Fruit fly (Drosophila melanogaster) whole organism, embryonic: Measurements from ENCODE around the gene Best3.
A peak's percentile ranks its signal among the peaks of the same experiment; 100 is the strongest.

Source experiments
- ATbp ChIP-seq: fragments of 200-800 bp; sonication (Bioruptor generic); optimal IDR thresholded peaks from 2 replicates; lab custom pipeline; 2017; ENCODE audit warnings: missing biosample characterization, mild to moderate bottlenecking, missing genetic modification characterization, missing genetic modification reagents
- Abd-B ChIP-seq: fragments of 200-800 bp; sonication (Bioruptor generic); optimal IDR thresholded peaks from 2 replicates; lab custom pipeline; 2018; ENCODE audit warnings: missing biosample characterization, mild to moderate bottlenecking, missing genetic modification characterization, moderate library complexity
- BEAF-32 ChIP-seq: fragments of 200-800 bp; sonication (Bioruptor generic); optimal IDR thresholded peaks from 3 replicates; lab custom pipeline; 2017; ENCODE audit warnings: missing biosample characterization, missing genetic modification characterization, mild to moderate bottlenecking, moderate library complexity, missing genetic modification reagents
- CG10147 ChIP-seq: fragments of 200-800 bp; sonication (Bioruptor generic); optimal IDR thresholded peaks from 2 replicates; lab custom pipeline; 2019; ENCODE audit warnings: missing biosample characterization, mild to moderate bottlenecking, missing genetic modification characterization, moderate library complexity
- CG10565 ChIP-seq: fragments of 200-800 bp; sonication (Bioruptor generic); optimal IDR thresholded peaks from 3 replicates; lab custom pipeline; 2016; ENCODE audit warnings: missing biosample characterization, mild to moderate bottlenecking, missing genetic modification characterization
- CG11398 ChIP-seq: fragments of 200-800 bp; sonication (Bioruptor generic); optimal IDR thresholded peaks from 2 replicates; lab custom pipeline; 2016; ENCODE audit warnings: missing biosample characterization, missing genetic modification characterization
- CG13424 ChIP-seq: fragments of 200-800 bp; sonication (Bioruptor generic); optimal IDR thresholded peaks from 2 replicates; lab custom pipeline; 2019; ENCODE audit warnings: missing biosample characterization, mild to moderate bottlenecking, missing genetic modification characterization, moderate library complexity
- CG1603 ChIP-seq: fragments of 200-800 bp; sonication (Bioruptor generic); optimal IDR thresholded peaks from 2 replicates; lab custom pipeline; 2019; ENCODE audit warnings: missing biosample characterization, mild to moderate bottlenecking, missing genetic modification characterization, moderate library complexity
- CG18599 ChIP-seq: fragments of 200-800 bp; sonication (Bioruptor generic); optimal IDR thresholded peaks from 3 replicates; lab custom pipeline; 2017; ENCODE audit warnings: missing biosample characterization, missing genetic modification characterization, mild to moderate bottlenecking, moderate library complexity, missing genetic modification reagents
- CG2120 ChIP-seq: fragments of 200-800 bp; sonication (Bioruptor generic); optimal IDR thresholded peaks from 3 replicates; lab custom pipeline; 2016; ENCODE audit warnings: missing biosample characterization, missing genetic modification characterization
- CG32532 ChIP-seq: fragments of 200-800 bp; sonication (Bioruptor generic); IDR thresholded peaks from 2 replicates; pipeline ENCODE4 v1.3.6; 2022; ENCODE audit warnings: missing biosample characterization, missing genetic modification characterization
- CG32772 ChIP-seq: fragments of 200-800 bp; sonication (Bioruptor generic); IDR thresholded peaks from 2 replicates; pipeline ENCODE4 v1.3.6; 2022; ENCODE audit warnings: missing biosample characterization, missing genetic modification characterization
- CG33213 ChIP-seq: fragments of 200-800 bp; sonication (Bioruptor generic); optimal IDR thresholded peaks from 3 replicates; lab custom pipeline; 2016; ENCODE audit warnings: missing biosample characterization, missing genetic modification characterization
- CG4282 ChIP-seq: fragments of 200-800 bp; sonication (Bioruptor generic); optimal IDR thresholded peaks from 2 replicates; lab custom pipeline; 2016; ENCODE audit warnings: missing biosample characterization, missing genetic modification characterization
- CG4360 ChIP-seq: fragments of 200-800 bp; sonication (Bioruptor generic); IDR thresholded peaks from 2 replicates; pipeline ENCODE4 v1.3.6; 2022; ENCODE audit warnings: missing biosample characterization, missing genetic modification characterization
- CG4404 ChIP-seq: fragments of 200-800 bp; sonication (Bioruptor generic); IDR thresholded peaks from 2 replicates; pipeline ENCODE4 v1.3.6; 2022; ENCODE audit warnings: missing biosample characterization, missing genetic modification characterization
- CG6254 ChIP-seq: fragments of 200-800 bp; sonication (Bioruptor generic); optimal IDR thresholded peaks from 3 replicates; lab custom pipeline; 2017; ENCODE audit warnings: mild to moderate bottlenecking, missing biosample characterization, missing genetic modification reagents, missing genetic modification characterization
- CG6654 ChIP-seq: fragments of 200-800 bp; sonication (Bioruptor generic); optimal IDR thresholded peaks from 2 replicates; lab custom pipeline; 2017; ENCODE audit warnings: missing biosample characterization, mild to moderate bottlenecking, missing genetic modification characterization
- CG7556 ChIP-seq: fragments of 200-800 bp; sonication (Bioruptor generic); optimal IDR thresholded peaks from 2 replicates; lab custom pipeline; 2017; ENCODE audit warnings: missing biosample characterization, mild to moderate bottlenecking, missing genetic modification characterization
- CG7839 ChIP-seq: fragments of 200-800 bp; sonication (Bioruptor generic); optimal IDR thresholded peaks from 3 replicates; lab custom pipeline; 2018; ENCODE audit warnings: missing biosample characterization, mild to moderate bottlenecking, missing genetic modification characterization, moderate library complexity
- CG9817 ChIP-seq: fragments of 200-800 bp; sonication (Bioruptor generic); optimal IDR thresholded peaks from 2 replicates; lab custom pipeline; 2018; ENCODE audit warnings: missing biosample characterization, mild to moderate bottlenecking, missing genetic modification characterization, moderate library complexity
- Dad ChIP-seq: fragments of 200-800 bp; sonication (Bioruptor generic); optimal IDR thresholded peaks from 3 replicates; lab custom pipeline; 2016; ENCODE audit warnings: missing biosample characterization, missing genetic modification characterization
- Gsc ChIP-seq: fragments of 200-800 bp; sonication (Bioruptor generic); IDR thresholded peaks from 2 replicates; pipeline ENCODE4 v1.3.6; 2022; ENCODE audit warnings: missing biosample characterization, missing genetic modification characterization
- Gug ChIP-seq: fragments of 200-800 bp; sonication (Bioruptor generic); IDR thresholded peaks from 4 replicates; pipeline ENCODE4 v1.3.6; 2022; ENCODE audit warnings: missing biosample characterization, missing genetic modification characterization
- HLH54F ChIP-seq: fragments of 200-800 bp; sonication (Bioruptor generic); optimal IDR thresholded peaks from 3 replicates; lab custom pipeline; 2016; ENCODE audit warnings: missing biosample characterization, missing genetic modification characterization
- HmgZ ChIP-seq: fragments of 200-800 bp; sonication (Bioruptor generic); optimal IDR thresholded peaks from 2 replicates; lab custom pipeline; 2018; ENCODE audit warnings: missing biosample characterization, mild to moderate bottlenecking, missing genetic modification characterization
- Lpt ChIP-seq: fragments of >200 bp; optimal IDR thresholded peaks from 2 replicates; lab custom pipeline; 2018; ENCODE audit warnings: missing biosample characterization, missing genetic modification characterization
- Mes4 ChIP-seq: fragments of 200-800 bp; sonication (Bioruptor generic); optimal IDR thresholded peaks from 2 replicates; lab custom pipeline; 2016; ENCODE audit warnings: missing biosample characterization, missing genetic modification characterization
- Nf-YA ChIP-seq: fragments of 200-800 bp; sonication (Bioruptor generic); IDR thresholded peaks from 2 replicates; pipeline ENCODE4 v1.3.6; 2022; ENCODE audit warnings: missing biosample characterization, missing genetic modification characterization
- Poxn ChIP-seq: fragments of 200-800 bp; sonication (Bioruptor generic); IDR thresholded peaks from 2 replicates; pipeline ENCODE4 v1.3.6; 2022; ENCODE audit warnings: missing biosample characterization, missing genetic modification characterization
- amos ChIP-seq: fragments of 200-800 bp; sonication (Bioruptor generic); IDR thresholded peaks from 2 replicates; pipeline ENCODE4 v1.3.6; 2022; ENCODE audit warnings: missing biosample characterization, missing genetic modification characterization; ENCODE audit not compliant: partially characterized antibody
- ash1 ChIP-seq: fragments of 200-800 bp; sonication (Bioruptor generic); optimal IDR thresholded peaks from 2 replicates; lab custom pipeline; 2018; ENCODE audit warnings: missing biosample characterization, mild to moderate bottlenecking, missing genetic modification characterization
- crc ChIP-seq: fragments of 200-800 bp; sonication (Bioruptor generic); optimal IDR thresholded peaks from 2 replicates; lab custom pipeline; 2016; ENCODE audit warnings: missing biosample characterization, missing genetic modification characterization
- dm ChIP-seq: fragments of 200-800 bp; sonication (Bioruptor generic); optimal IDR thresholded peaks from 3 replicates; lab custom pipeline; 2016; ENCODE audit warnings: missing biosample characterization, missing genetic modification characterization
- exex ChIP-seq: fragments of 200-800 bp; sonication (Bioruptor generic); optimal IDR thresholded peaks from 4 replicates; lab custom pipeline; 2018; ENCODE audit warnings: missing biosample characterization, mild to moderate bottlenecking, missing genetic modification characterization, moderate library complexity
- fd96Cb ChIP-seq: fragments of 200-800 bp; sonication (Bioruptor generic); optimal IDR thresholded peaks from 2 replicates; lab custom pipeline; 2018; ENCODE audit warnings: missing biosample characterization, mild to moderate bottlenecking, missing genetic modification characterization, moderate library complexity
- ftz-f1 ChIP-seq: fragments of 200-800 bp; sonication (Bioruptor generic); optimal IDR thresholded peaks from 2 replicates; lab custom pipeline; 2016; ENCODE audit warnings: missing biosample characterization, missing genetic modification characterization
- gcm2 ChIP-seq: fragments of 200-800 bp; sonication (Bioruptor generic); optimal IDR thresholded peaks from 2 replicates; lab custom pipeline; 2016; ENCODE audit warnings: missing biosample characterization, missing genetic modification characterization
- hbn ChIP-seq: fragments of 200-800 bp; sonication (Bioruptor generic); IDR thresholded peaks from 2 replicates; pipeline ENCODE4 v1.3.6; 2022; ENCODE audit warnings: missing biosample characterization, missing genetic modification characterization; ENCODE audit not compliant: partially characterized antibody
- hth ChIP-seq: fragments of >200 bp; optimal IDR thresholded peaks from 2 replicates; lab custom pipeline; 2017; ENCODE audit warnings: inconsistent platforms
- ken ChIP-seq: fragments of 200-800 bp; sonication (Bioruptor generic); IDR thresholded peaks from 3 replicates; pipeline ENCODE4 v1.3.6; 2022; ENCODE audit warnings: missing biosample characterization, missing genetic modification characterization
- lov ChIP-seq, 2 experiments: fragments of 200-800 bp in 1 of 2; fragments of >200 bp in 1 of 2; sonication (Bioruptor generic) in 1 of 2; IDR thresholded peaks in 1 of 2; optimal IDR thresholded peaks in 1 of 2; 2 replicates in 1 of 2; 3 replicates in 1 of 2; pipeline versions ENCODE4 v1.3.6 to Lab custom; 2017 to 2022; ENCODE audit warnings: missing biosample characterization in 1 of 2, missing genetic modification characterization in 1 of 2
- nau ChIP-seq: fragments of 200-800 bp; sonication (Bioruptor generic); optimal IDR thresholded peaks from 3 replicates; lab custom pipeline; 2017; ENCODE audit warnings: missing biosample characterization, mild to moderate bottlenecking, missing genetic modification characterization, missing genetic modification reagents
- org-1 ChIP-seq: fragments of 200-800 bp; sonication (Bioruptor generic); optimal IDR thresholded peaks from 2 replicates; lab custom pipeline; 2017; ENCODE audit warnings: missing biosample characterization, missing genetic modification characterization
- pnt ChIP-seq: fragments of 200-800 bp; sonication (Bioruptor generic); optimal IDR thresholded peaks from 3 replicates; lab custom pipeline; 2016; ENCODE audit warnings: missing biosample characterization, missing genetic modification characterization
- so ChIP-seq: fragments of 200-800 bp; sonication (Bioruptor generic); IDR thresholded peaks from 3 replicates; pipeline ENCODE4 v1.3.6; 2022; ENCODE audit warnings: missing biosample characterization, missing genetic modification characterization
- tup ChIP-seq: fragments of 200-800 bp; sonication (Bioruptor generic); optimal IDR thresholded peaks from 2 replicates; lab custom pipeline; 2016; ENCODE audit warnings: missing biosample characterization, mild to moderate bottlenecking, missing genetic modification characterization, moderate library complexity
- zen ChIP-seq: fragments of 200-800 bp; sonication (Bioruptor generic); optimal IDR thresholded peaks from 3 replicates; lab custom pipeline; 2018; ENCODE audit warnings: missing biosample characterization, mild to moderate bottlenecking, missing genetic modification characterization, moderate library complexity
- zf30C ChIP-seq: fragments of 200-800 bp; sonication (Bioruptor generic); optimal IDR thresholded peaks from 3 replicates; lab custom pipeline; 2018; ENCODE audit warnings: missing biosample characterization, mild to moderate bottlenecking, missing genetic modification characterization

Best3 gene

DNA sequence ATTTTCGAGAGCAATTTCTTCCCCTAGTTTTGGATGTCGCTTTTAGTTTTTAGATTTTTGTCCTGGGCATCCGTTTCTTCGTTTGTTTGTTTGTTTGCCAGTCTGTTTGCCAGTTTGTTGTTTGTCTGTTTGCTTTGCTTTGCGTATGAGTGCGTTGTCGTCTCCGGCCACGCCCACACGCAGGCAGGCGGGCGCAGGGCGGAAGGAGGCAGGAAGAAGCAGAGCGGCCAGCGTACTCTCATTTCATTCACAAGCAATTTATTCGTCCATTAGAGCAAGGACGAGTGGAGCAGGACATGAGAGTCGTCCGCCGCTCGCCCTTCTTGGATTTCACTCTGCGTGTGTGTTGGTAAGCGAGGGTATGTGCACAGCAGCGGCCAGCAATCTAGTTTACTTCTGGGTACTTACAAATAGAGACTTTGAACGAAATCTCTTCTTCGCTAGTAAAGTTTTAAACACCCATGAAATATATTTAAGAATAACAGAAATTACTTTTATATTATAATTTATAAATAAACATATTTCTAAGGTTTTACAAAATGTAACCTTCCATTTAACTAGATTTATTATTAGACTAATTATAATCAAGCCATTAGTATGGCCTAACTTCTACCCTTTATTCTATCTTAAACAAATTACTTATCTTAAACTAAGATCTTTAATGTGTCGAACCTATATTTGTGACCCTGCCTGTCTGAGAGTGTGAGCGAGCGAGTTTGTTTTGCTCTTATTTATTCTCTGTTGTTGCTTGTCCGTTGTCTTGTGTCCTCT lies 45.3 kb upstream of the Best3 start (continued):
- peak; percentile 41 for TF ChIP-seq ATbp (GFP tag; lab: Kevin White, UChicago)
- TF ChIP-seq Lpt (GFP tag; lab: Kevin White, UChicago): no peak
- TF ChIP-seq so (GFP tag; lab: Robert Waterston, UW): no peak
- no peak for TF ChIP-seq ken (GFP tag; lab: Robert Waterston, UW)
- TF ChIP-seq CG4360 (GFP tag; lab: Robert Waterston, UW): no peak
- TF ChIP-seq Poxn (GFP tag; lab: Robert Waterston, UW): no peak
- no peak for TF ChIP-seq gcm2
- TF ChIP-seq Dad (GFP tag; lab: Kevin White, UChicago): no peak
- TF ChIP-seq CG32772: 0 out of 2 replicates have a peak, but pooled peaks have one; percentile 29
- TF ChIP-seq CG10565 (GFP tag; lab: Kevin White, UChicago): no peak
- TF ChIP-seq CG33213 (GFP tag; lab: Kevin White, UChicago): no peak
- TF ChIP-seq pnt (GFP tag; lab: Kevin White, UChicago): peak; percentile 0
- TF ChIP-seq CG18599 (GFP tag; lab: Kevin White, UChicago): peak; percentile 78
- TF ChIP-seq CG6654 (GFP tag; lab: Kevin White, UChicago): no peak
- TF ChIP-seq CG1603 (tag; lab: Kevin White, UChicago): peak; percentile 23
- TF ChIP-seq Gsc (GFP tag; lab: Robert Waterston, UW): no peak
- TF ChIP-seq dm (GFP tag; lab: Kevin White, UChicago): no peak
- no peak for TF ChIP-seq CG11398 (GFP tag; lab: Kevin White, UChicago)
- TF ChIP-seq CG4404 (GFP tag; lab: Robert Waterston, UW): peak; percentile 59
- no peak for TF ChIP-seq Nf-YA
- TF ChIP-seq zen (tag; lab: Kevin White, UChicago): peak; percentile 83
- TF ChIP-seq fd96Cb (tag; lab: Kevin White, UChicago): peak; percentile 72
- TF ChIP-seq org-1 (GFP tag; lab: Kevin White, UChicago): peak; percentile 27
- no peak for TF ChIP-seq zf30C
- peak; percentile 93 for TF ChIP-seq CG7556 (GFP tag; lab: Kevin White, UChicago)
- peak; percentile 2 for TF ChIP-seq tup (GFP tag; lab: Kevin White, UChicago)
- no peak for TF ChIP-seq exex (tag; lab: Kevin White, UChicago)
- peak; percentile 76 for TF ChIP-seq CG6254
- TF ChIP-seq HmgZ (tag; lab: Kevin White, UChicago): no peak
- TF ChIP-seq ftz-f1: no peak
- peak; percentile 62 for TF ChIP-seq CG10147 (GFP tag; lab: Kevin White, UChicago)
- no peak for TF ChIP-seq hbn (GFP tag; lab: Robert Waterston, UW)
- peak; percentile 16 for TF ChIP-seq CG9817 (tag; lab: Kevin White, UChicago)
- TF ChIP-seq BEAF-32 (GFP tag; lab: Kevin White, UChicago): no peak
- no peak for TF ChIP-seq crc
- TF ChIP-seq hth (lab: Kevin White, UChicago): no peak
- no peak for TF ChIP-seq amos (GFP tag; lab: Robert Waterston, UW)
- peak; percentile 16 for TF ChIP-seq Abd-B (GFP tag; lab: Kevin White, UChicago)
- no peak for TF ChIP-seq lov (optimal IDR thresholded peaks at IDR 0.05; lab: Kevin White, UChicago)
- 0 out of 3 replicates have a peak, but pooled peaks have one; percentile 34 for TF ChIP-seq lov (GFP tag; IDR thresholded peaks at IDR 0.05; lab: Robert Waterston, UW)
- TF ChIP-seq CG2120 (GFP tag; lab: Kevin White, UChicago): peak; percentile 3
- peak; percentile 87 for TF ChIP-seq CG7839 (tag; lab: Kevin White, UChicago)
- no peak for TF ChIP-seq nau (GFP tag; lab: Kevin White, UChicago)
- no peak for TF ChIP-seq CG32532 (GFP tag; lab: Robert Waterston, UW)
- TF ChIP-seq Mes4 (GFP tag; lab: Kevin White, UChicago): no peak
- no peak for TF ChIP-seq HLH54F
- no peak for TF ChIP-seq CG4282
- TF ChIP-seq Gug (GFP tag; lab: Robert Waterston, UW): no peak
- TF ChIP-seq ash1 (GFP tag; lab: Kevin White, UChicago): no peak
- TF ChIP-seq CG13424 (tag; lab: Kevin White, UChicago): peak; percentile 76
